Fruit fly (Drosophila melanogaster): ENCODE data around the gene CG32687.
A peak's percentile ranks its signal among the peaks of the same experiment; 100 is the strongest.

Gene CG32687

dm6 chrX:10486144-10487030 is 618 bp downstream of the CG32687 start (continued):
- TF ChIP-seq stwl (tag; optimal IDR thresholded peaks at IDR 0.05) (no peak), Dll (GFP tag; IDR thresholded peaks at IDR 0.05; ENCODE audit: partially characterized antibody) (0 out of 4 replicates have a peak, but pooled peaks have one; percentile 21), MESR4 (GFP tag; optimal IDR thresholded peaks at IDR 0.05) (no peak), CG2129 (GFP tag; IDR thresholded peaks at IDR 0.05; ENCODE audit: partially characterized antibody) (no peak), CG8478 (optimal IDR thresholded peaks at IDR 0.05) (no peak), luna (GFP tag; optimal IDR thresholded peaks at IDR 0.05) (no peak), ro (GFP tag; IDR thresholded peaks at IDR 0.05) (no peak), z (GFP tag; IDR thresholded peaks at IDR 0.05) (no peak), Taf1 (GFP tag; IDR thresholded peaks at IDR 0.05) (no peak; the same call in 1 of the 2 replicates), sim (GFP tag; IDR thresholded peaks at IDR 0.05) (no peak), h (optimal IDR thresholded peaks at IDR 0.05) (no peak), fd102C (GFP tag; optimal IDR thresholded peaks at IDR 0.05) (no peak), CG1792 (GFP tag; optimal IDR thresholded peaks at IDR 0.05) (peak; percentile 18), kah (GFP tag; optimal IDR thresholded peaks at IDR 0.05) (no peak), Elba2 (GFP tag; optimal IDR thresholded peaks at IDR 0.05) (no peak), CG15514 (GFP tag; optimal IDR thresholded peaks at IDR 0.05) (peak; percentile 63), oc (tag; optimal IDR thresholded peaks at IDR 0.05) (no peak), zf30C (GFP tag; optimal IDR thresholded peaks at IDR 0.05) (no peak), TFAM (GFP tag; optimal IDR thresholded peaks at IDR 0.05) (no peak), CG16863 (GFP tag; optimal IDR thresholded peaks at IDR 0.05) (peak; percentile 47), CG7786 (GFP tag; optimal IDR thresholded peaks at IDR 0.05) (peak; percentile 69), tna (GFP tag; IDR thresholded peaks at IDR 0.05; ENCODE audit: partially characterized antibody) (no peak), fru (optimal IDR thresholded peaks at IDR 0.05) (no peak), CG17912 (GFP tag; optimal IDR thresholded peaks at IDR 0.05) (no peak), sc (optimal IDR thresholded peaks at IDR 0.05) (no peak), sc (GFP tag; optimal IDR thresholded peaks at IDR 0.05) (no peak), CG6683 (GFP tag; optimal IDR thresholded peaks at IDR 0.05) (peak; percentile 21), CG10654 (GFP tag; optimal IDR thresholded peaks at IDR 0.05) (peak; percentile 37), Dref (GFP tag; IDR thresholded peaks at IDR 0.05) (no peak), gcm (GFP tag; optimal IDR thresholded peaks at IDR 0.05) (peak; percentile 4), CG32532 (GFP tag; IDR thresholded peaks at IDR 0.05) (peak; percentile 72), ci (GFP tag; IDR thresholded peaks at IDR 0.05) (no peak), pfk (GFP tag; optimal IDR thresholded peaks at IDR 0.05) (no peak), CG18476 (GFP tag; optimal IDR thresholded peaks at IDR 0.05) (peak; percentile 39), mld (GFP tag; IDR thresholded peaks at IDR 0.05; ENCODE audit: partially characterized antibody) (no peak), D (optimal IDR thresholded peaks at IDR 0.05) (no peak), D (GFP tag; optimal IDR thresholded peaks at IDR 0.05) (no peak), NfI (GFP tag; optimal IDR thresholded peaks at IDR 0.05) (peak; percentile 58), fd64A (GFP tag; optimal IDR thresholded peaks at IDR 0.05) (no peak), slp2 (GFP tag; optimal IDR thresholded peaks at IDR 0.05) (no peak), CG7963 (GFP tag; IDR thresholded peaks at IDR 0.05; ENCODE audit: partially characterized antibody) (no peak), Dp (GFP tag; optimal IDR thresholded peaks at IDR 0.05) (no peak), CG7372 (GFP tag; IDR thresholded peaks at IDR 0.05) (peak; percentile 76), CG33557 (GFP tag; optimal IDR thresholded peaks at IDR 0.05) (no peak), Sox102F (GFP tag; optimal IDR thresholded peaks at IDR 0.05) (peak; percentile 58), CG4730 (GFP tag; IDR thresholded peaks at IDR 0.05) (peak; percentile 56; the same call in 1 of the 2 replicates), ham (GFP tag; IDR thresholded peaks at IDR 0.05) (no peak), CG3847 (GFP tag; IDR thresholded peaks at IDR 0.05) (peak; percentile 64), CG15696 (tag; optimal IDR thresholded peaks at IDR 0.05) (no peak), CG11085 (GFP tag; IDR thresholded peaks at IDR 0.05) (no peak)
